Fruit fly (Drosophila melanogaster) whole organism, embryonic: ENCODE data around the gene Try29F.
A peak's percentile ranks its signal among the peaks of the same experiment; 100 is the strongest.

Experiments
- Abd-B ChIP-seq: fragments of 200-800 bp; sonication (Bioruptor generic); optimal IDR thresholded peaks from 2 replicates; lab custom pipeline; 2018; ENCODE audit warnings: missing biosample characterization, mild to moderate bottlenecking, missing genetic modification characterization, moderate library complexity
- Aef1 ChIP-seq: fragments of 200-800 bp; sonication (Bioruptor generic); IDR thresholded peaks from 3 replicates; pipeline ENCODE4 v1.3.6; 2022; ENCODE audit warnings: missing biosample characterization, missing genetic modification characterization
- Atf6 ChIP-seq: fragments of 200-800 bp; sonication (Bioruptor generic); IDR thresholded peaks from 2 replicates; pipeline ENCODE4 v1.3.6; 2022; ENCODE audit warnings: missing biosample characterization, missing genetic modification characterization
- B-H1 ChIP-seq: fragments of 200-800 bp; sonication (Bioruptor generic); IDR thresholded peaks from 3 replicates; pipeline ENCODE4 v1.3.6; 2022; ENCODE audit warnings: missing biosample characterization, missing genetic modification characterization
- Blimp-1 ChIP-seq: fragments of 200-800 bp; sonication (Bioruptor generic); optimal IDR thresholded peaks from 3 replicates; lab custom pipeline; 2018; ENCODE audit warnings: missing biosample characterization, missing genetic modification characterization, mild to moderate bottlenecking, moderate library complexity, missing genetic modification reagents
- CG12219 ChIP-seq: fragments of 200-800 bp; sonication (Bioruptor generic); optimal IDR thresholded peaks from 3 replicates; lab custom pipeline; 2018; ENCODE audit warnings: missing biosample characterization, mild to moderate bottlenecking, missing genetic modification characterization
- CG13894 ChIP-seq: fragments of 200-800 bp; sonication (Bioruptor generic); optimal IDR thresholded peaks from 3 replicates; lab custom pipeline; 2018; ENCODE audit warnings: missing biosample characterization, mild to moderate bottlenecking, missing genetic modification characterization, moderate library complexity
- CG15011 ChIP-seq: fragments of 200-800 bp; sonication (Bioruptor generic); optimal IDR thresholded peaks from 3 replicates; lab custom pipeline; 2018; ENCODE audit warnings: missing biosample characterization, mild to moderate bottlenecking, missing genetic modification characterization
- CG16815 ChIP-seq: fragments of 200-800 bp; sonication (Bioruptor generic); optimal IDR thresholded peaks from 3 replicates; lab custom pipeline; 2017; ENCODE audit warnings: missing biosample characterization, mild to moderate bottlenecking, missing genetic modification characterization
- CG17568 ChIP-seq: fragments of 200-800 bp; sonication (Bioruptor generic); optimal IDR thresholded peaks from 2 replicates; lab custom pipeline; 2018; ENCODE audit warnings: missing biosample characterization, mild to moderate bottlenecking, missing genetic modification characterization, moderate library complexity
- CG17612 ChIP-seq: fragments of 200-800 bp; sonication (Bioruptor generic); IDR thresholded peaks from 2 replicates; pipeline ENCODE4 v1.3.6; 2022; ENCODE audit warnings: missing biosample characterization, missing genetic modification characterization
- CG18011 ChIP-seq: fragments of 200-800 bp; sonication (Bioruptor generic); optimal IDR thresholded peaks from 2 replicates; lab custom pipeline; 2017; ENCODE audit warnings: missing biosample characterization, missing genetic modification characterization, mild to moderate bottlenecking, moderate library complexity, missing genotype
- CG18262 ChIP-seq: fragments of 200-800 bp; optimal IDR thresholded peaks from 3 replicates; lab custom pipeline; 2019; ENCODE audit warnings: missing biosample characterization, mild to moderate bottlenecking, missing genetic modification characterization, moderate library complexity
- CG3065 ChIP-seq: fragments of 200-800 bp; sonication (Bioruptor generic); optimal IDR thresholded peaks from 2 replicates; lab custom pipeline; 2016; ENCODE audit warnings: missing biosample characterization, missing genetic modification characterization
- CG34224 ChIP-seq: fragments of 200-800 bp; sonication (Bioruptor generic); IDR thresholded peaks from 3 replicates; pipeline ENCODE4 v1.3.6; 2022; ENCODE audit warnings: missing biosample characterization, missing genetic modification characterization; ENCODE audit not compliant: partially characterized antibody
- CG5180 ChIP-seq: fragments of 200-800 bp; sonication (Bioruptor generic); optimal IDR thresholded peaks from 3 replicates; lab custom pipeline; 2017; ENCODE audit warnings: missing biosample characterization, missing genetic modification characterization, mild to moderate bottlenecking, moderate library complexity, missing genetic modification reagents
- CG6254 ChIP-seq: fragments of 200-800 bp; sonication (Bioruptor generic); optimal IDR thresholded peaks from 3 replicates; lab custom pipeline; 2017; ENCODE audit warnings: mild to moderate bottlenecking, missing biosample characterization, missing genetic modification reagents, missing genetic modification characterization
- CG6854 ChIP-seq: fragments of 200-800 bp; sonication (Bioruptor generic); optimal IDR thresholded peaks from 3 replicates; lab custom pipeline; 2017; ENCODE audit warnings: missing biosample characterization, mild to moderate bottlenecking, missing genetic modification characterization
- CG7786 ChIP-seq: fragments of 200-800 bp; sonication (Bioruptor generic); optimal IDR thresholded peaks from 2 replicates; lab custom pipeline; 2016; ENCODE audit warnings: missing biosample characterization, missing genetic modification characterization
- CG7963 ChIP-seq: fragments of 200-800 bp; sonication (Bioruptor generic); IDR thresholded peaks from 3 replicates; pipeline ENCODE4 v1.3.6; 2022; ENCODE audit warnings: missing biosample characterization, missing genetic modification characterization; ENCODE audit not compliant: partially characterized antibody
- Camta ChIP-seq: fragments of 200-800 bp; sonication (Bioruptor generic); optimal IDR thresholded peaks from 2 replicates; lab custom pipeline; 2016; ENCODE audit warnings: missing biosample characterization, missing genetic modification characterization
- D19B ChIP-seq: fragments of 200-800 bp; sonication (Bioruptor generic); optimal IDR thresholded peaks from 2 replicates; lab custom pipeline; 2017; ENCODE audit warnings: missing biosample characterization, mild to moderate bottlenecking, missing genetic modification characterization
- Elba2 ChIP-seq: fragments of 200-800 bp; sonication (Bioruptor generic); optimal IDR thresholded peaks from 3 replicates; lab custom pipeline; 2016; ENCODE audit warnings: missing biosample characterization, missing genetic modification characterization
- Ets65A ChIP-seq: fragments of 200-800 bp; sonication (Bioruptor generic); peaks from one replicate; lab custom pipeline; 2016; ENCODE audit warnings: missing biosample characterization, missing genetic modification characterization
- H2.0 ChIP-seq: fragments of 200-800 bp; sonication (Bioruptor generic); IDR thresholded peaks from 2 replicates; pipeline ENCODE4 v1.3.6; 2022; ENCODE audit warnings: missing biosample characterization, missing genetic modification characterization
- MESR4 ChIP-seq: fragments of 200-800 bp; sonication (Bioruptor generic); optimal IDR thresholded peaks from 2 replicates; lab custom pipeline; 2018; ENCODE audit warnings: missing biosample characterization, mild to moderate bottlenecking, missing genetic modification characterization, moderate library complexity
- Med ChIP-seq: fragments of 200-800 bp; sonication (Bioruptor generic); peaks from one replicate; lab custom pipeline; 2016; ENCODE audit warnings: missing biosample characterization, missing genetic modification characterization, mild to moderate bottlenecking, inconsistent platforms, moderate library complexity
- NC2α ChIP-seq: fragments of 200-800 bp; sonication (Bioruptor generic); optimal IDR thresholded peaks from 2 replicates; lab custom pipeline; 2016; ENCODE audit warnings: missing biosample characterization, missing genetic modification characterization
- NFAT ChIP-seq: fragments of 200-800 bp; sonication (Bioruptor generic); IDR thresholded peaks from 2 replicates; pipeline ENCODE4 v1.3.6; 2022; ENCODE audit warnings: missing biosample characterization, missing genetic modification characterization
- Nf-YB ChIP-seq: fragments of 200-800 bp; sonication (Bioruptor generic); optimal IDR thresholded peaks from 3 replicates; lab custom pipeline; 2019; ENCODE audit warnings: missing biosample characterization, mild to moderate bottlenecking, missing genetic modification characterization, moderate library complexity
- Ptx1 ChIP-seq: fragments of 200-800 bp; sonication (Bioruptor generic); IDR thresholded peaks from 2 replicates; pipeline ENCODE4 v1.3.6; 2022; ENCODE audit warnings: missing biosample characterization, missing genetic modification characterization
- Ssrp ChIP-seq: fragments of 200-800 bp; sonication (Bioruptor generic); optimal IDR thresholded peaks from 2 replicates; lab custom pipeline; 2018; ENCODE audit warnings: missing biosample characterization, mild to moderate bottlenecking, missing genetic modification characterization, moderate library complexity
- TFAM ChIP-seq: fragments of 200-800 bp; sonication (Bioruptor generic); optimal IDR thresholded peaks from 2 replicates; lab custom pipeline; 2017; ENCODE audit warnings: missing biosample characterization, missing genetic modification characterization, inconsistent platforms
- YL-1 ChIP-seq: fragments of 200-800 bp; sonication (Bioruptor generic); optimal IDR thresholded peaks from 3 replicates; lab custom pipeline; 2017; ENCODE audit warnings: missing biosample characterization, mild to moderate bottlenecking, missing genetic modification characterization
- ab ChIP-seq: fragments of 200-800 bp; sonication (Bioruptor generic); optimal IDR thresholded peaks from 2 replicates; lab custom pipeline; 2016; ENCODE audit warnings: missing biosample characterization, missing genetic modification characterization
- cg ChIP-seq: fragments of 200-800 bp; sonication (Bioruptor generic); optimal IDR thresholded peaks from 3 replicates; lab custom pipeline; 2019; ENCODE audit warnings: missing biosample characterization, mild to moderate bottlenecking, missing genetic modification characterization, moderate library complexity
- disco-r ChIP-seq: fragments of 200-800 bp; sonication (Bioruptor generic); optimal IDR thresholded peaks from 2 replicates; lab custom pipeline; 2016; ENCODE audit warnings: missing biosample characterization, missing genetic modification characterization
- esg ChIP-seq: fragments of 200-800 bp; sonication (Bioruptor generic); conservative IDR thresholded peaks from 2 replicates; pipeline ENCODE4 v1.3.6; 2022; ENCODE audit warnings: missing biosample characterization, missing genetic modification characterization
- gsb ChIP-seq: fragments of 200-800 bp; sonication (Bioruptor generic); IDR thresholded peaks from 2 replicates; pipeline ENCODE4 v1.3.6; 2022; ENCODE audit warnings: missing biosample characterization, missing genetic modification characterization
- gt ChIP-seq: fragments of 200-800 bp; sonication (Bioruptor generic); IDR thresholded peaks from 2 replicates; pipeline ENCODE4 v1.3.6; 2022; ENCODE audit warnings: missing biosample characterization, missing genetic modification characterization
- nerfin-1 ChIP-seq: fragments of 200-800 bp; sonication (Bioruptor generic); optimal IDR thresholded peaks from 3 replicates; lab custom pipeline; 2019; ENCODE audit warnings: missing biosample characterization, mild to moderate bottlenecking, missing genetic modification characterization, moderate library complexity
- sc ChIP-seq, 3 experiments: fragments of >200 bp in 2 of 3; fragments of 200-800 bp in 1 of 3; sonication (Bioruptor generic) in 1 of 3; optimal IDR thresholded peaks; 2 replicates in 2 of 3; 3 replicates in 1 of 3; lab custom pipeline; 2017; ENCODE audit warnings: mild to moderate bottlenecking in 1 of 3, missing biosample characterization in 1 of 3, missing genetic modification characterization in 1 of 3, missing genetic modification reagents in 1 of 3
- sd ChIP-seq: fragments of 200-800 bp; sonication (Bioruptor generic); optimal IDR thresholded peaks from 3 replicates; lab custom pipeline; 2018; ENCODE audit warnings: missing biosample characterization, mild to moderate bottlenecking, missing genetic modification characterization, moderate library complexity
- sens ChIP-seq: fragments of 200-800 bp; sonication (Bioruptor generic); peaks from one replicate; lab custom pipeline; 2016; ENCODE audit warnings: missing biosample characterization, missing genetic modification characterization
- slbo ChIP-seq: fragments of 200-800 bp; sonication (Bioruptor generic); IDR thresholded peaks from 2 replicates; pipeline ENCODE4 v1.3.6; 2022; ENCODE audit warnings: missing biosample characterization, missing genetic modification characterization
- slp2 ChIP-seq: fragments of 200-800 bp; sonication (Bioruptor generic); optimal IDR thresholded peaks from 2 replicates; lab custom pipeline; 2016; ENCODE audit warnings: missing biosample characterization, missing genetic modification characterization
- so ChIP-seq: fragments of 200-800 bp; sonication (Bioruptor generic); IDR thresholded peaks from 3 replicates; pipeline ENCODE4 v1.3.6; 2022; ENCODE audit warnings: missing biosample characterization, missing genetic modification characterization
- ttk ChIP-seq: fragments of 200-800 bp; sonication (Bioruptor generic); IDR thresholded peaks from 2 replicates; pipeline ENCODE4 v2.1.2; 2022; ENCODE audit warnings: missing biosample characterization, missing genetic modification characterization
- twi ChIP-seq: fragments of 200-800 bp; optimal IDR thresholded peaks from 2 replicates; lab custom pipeline; 2019; ENCODE audit warnings: missing biosample characterization, mild to moderate bottlenecking, missing genetic modification characterization, moderate library complexity
- wek ChIP-seq: fragments of 200-800 bp; sonication (Bioruptor generic); optimal IDR thresholded peaks from 3 replicates; lab custom pipeline; 2018; ENCODE audit warnings: missing biosample characterization, mild to moderate bottlenecking, missing genetic modification characterization, moderate library complexity

Try29F gene

DNA sequence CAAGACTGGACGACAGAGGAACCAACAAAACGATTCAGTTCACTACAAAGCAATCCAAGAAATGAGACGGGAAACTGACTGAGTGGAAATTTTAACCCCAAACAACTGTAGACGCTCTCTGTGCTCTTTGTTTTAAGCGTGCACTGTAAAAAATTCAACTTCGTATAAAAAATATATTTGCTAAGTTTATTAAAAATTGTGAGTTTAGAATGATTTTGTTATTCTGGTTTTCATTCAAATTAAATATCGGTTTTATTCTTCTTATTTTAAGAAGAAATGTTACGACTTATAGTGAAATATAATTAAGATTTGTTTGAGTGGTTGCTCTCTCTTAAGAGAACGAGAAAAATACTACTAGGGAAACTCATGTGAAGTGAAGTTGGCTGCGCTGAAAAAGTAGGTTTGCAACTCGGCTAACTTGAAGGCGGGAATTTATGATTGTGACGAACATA, 40.3 kb upstream of the Try29F start (continued):
- TF ChIP-seq NFAT (GFP tag; lab: Robert Waterston, UW) = peak; percentile 90
- peak; percentile 76 for TF ChIP-seq sd (tag; lab: Kevin White, UChicago)
- peak; percentile 56 for TF ChIP-seq D19B
- TF ChIP-seq CG15011 (GFP tag; lab: Kevin White, UChicago) = peak; percentile 83
- no peak for TF ChIP-seq CG13894 (tag; lab: Kevin White, UChicago)
- peak; percentile 70 for TF ChIP-seq wek (GFP tag; lab: Kevin White, UChicago)
- TF ChIP-seq Abd-B (GFP tag; lab: Kevin White, UChicago) = peak; percentile 86
- TF ChIP-seq disco-r = peak; percentile 68
- peak; percentile 97 for TF ChIP-seq esg (GFP tag; lab: Robert Waterston, UW)
- peak; percentile 94 for TF ChIP-seq CG17612 (GFP tag; lab: Robert Waterston, UW)
- peak; percentile 95 for TF ChIP-seq slp2
- peak; percentile 97 for TF ChIP-seq CG18262 (tag; lab: Kevin White, UChicago)
- peak; percentile 93 for TF ChIP-seq Blimp-1 (GFP tag; lab: Kevin White, UChicago)
- TF ChIP-seq CG34224 (GFP tag; lab: Robert Waterston, UW) = no peak
- TF ChIP-seq so (GFP tag; lab: Robert Waterston, UW) = peak; percentile 99
- TF ChIP-seq CG5180 (GFP tag; lab: Kevin White, UChicago) = peak; percentile 69
- peak; percentile 28 for TF ChIP-seq ab (GFP tag; lab: Kevin White, UChicago)
- TF ChIP-seq CG7963 (GFP tag; lab: Robert Waterston, UW) = no peak
- peak; percentile 98 for TF ChIP-seq slbo (GFP tag; lab: Robert Waterston, UW)
- TF ChIP-seq Ssrp (tag; lab: Kevin White, UChicago) = peak; percentile 97
- TF ChIP-seq H2.0 = peak; percentile 98
- peak; percentile 86 for TF ChIP-seq nerfin-1 (tag; lab: Kevin White, UChicago)
- TF ChIP-seq CG18011 (GFP tag; lab: Kevin White, UChicago) = peak; percentile 72
- TF ChIP-seq CG7786 (GFP tag; lab: Kevin White, UChicago) = peak; percentile 89
- TF ChIP-seq NC2α = peak; percentile 77
- no peak for TF ChIP-seq cg (GFP tag; lab: Kevin White, UChicago)
- peak; percentile 42 for TF ChIP-seq MESR4
- TF ChIP-seq CG12219 (GFP tag; lab: Kevin White, UChicago) = peak; percentile 93
- peak; percentile 98 for TF ChIP-seq Camta (GFP tag; lab: Kevin White, UChicago)
- peak; percentile 94 for TF ChIP-seq Ets65A (GFP tag; lab: Kevin White, UChicago)
- TF ChIP-seq Atf6 (GFP tag; lab: Robert Waterston, UW) = peak; percentile 98
- peak; percentile 88 for TF ChIP-seq CG17568 (GFP tag; lab: Kevin White, UChicago)
- peak; percentile 88 for TF ChIP-seq CG6254 (GFP tag; lab: Kevin White, UChicago)
- TF ChIP-seq gsb (GFP tag; lab: Robert Waterston, UW) = peak; percentile 91
- no peak for TF ChIP-seq sc (optimal IDR thresholded peaks at IDR 0.05; lab: Kevin White, UChicago)
- peak; percentile 88 for TF ChIP-seq sc (GFP tag; optimal IDR thresholded peaks at IDR 0.05; lab: Kevin White, UChicago)
- peak; percentile 85 for TF ChIP-seq CG3065 (GFP tag; lab: Kevin White, UChicago)
- TF ChIP-seq sens (GFP tag; lab: Kevin White, UChicago) = peak; percentile 100
- TF ChIP-seq Elba2 (GFP tag; lab: Kevin White, UChicago) = peak; percentile 58
- peak; percentile 98 for TF ChIP-seq Aef1 (GFP tag; lab: Robert Waterston, UW)
- peak; percentile 79 for TF ChIP-seq TFAM (GFP tag; lab: Kevin White, UChicago)
- TF ChIP-seq CG16815 = peak; percentile 94
- peak; percentile 87 for TF ChIP-seq gt (GFP tag; lab: Robert Waterston, UW)
- peak; percentile 58 for TF ChIP-seq YL-1 (GFP tag; lab: Kevin White, UChicago)
- TF ChIP-seq Med (GFP tag; lab: Kevin White, UChicago) = peak; percentile 96
- TF ChIP-seq Ptx1 (GFP tag; lab: Robert Waterston, UW) = peak; percentile 99
- TF ChIP-seq Nf-YB (GFP tag; lab: Kevin White, UChicago) = peak; percentile 79
- peak; percentile 97 for TF ChIP-seq ttk
- TF ChIP-seq CG6854 (GFP tag; lab: Kevin White, UChicago) = peak; percentile 83
- TF ChIP-seq twi (tag; lab: Kevin White, UChicago) = peak; percentile 78
- peak; percentile 98 for TF ChIP-seq B-H1 (GFP tag; lab: Robert Waterston, UW)
